Worm (Caenorhabditis elegans): Measurements from ENCODE around the gene abu-15.

Gene abu-15

ce11 chrV:5204127-5204526 lies 45.7 kb downstream of the abu-15 start, which contains the start of gene ttc-37:
Gene ttc-37, plus strand, starts transcription at chrV:5204475.
- peak; percentile 16 for TF ChIP-seq ceh-18 (tag; optimal IDR thresholded peaks at IDR 0.05)
- no peak for TF ChIP-seq unc-3 (GFP tag; conservative IDR thresholded peaks at IDR 0.05)
- no peak for TF ChIP-seq unc-3 (tag; optimal IDR thresholded peaks at IDR 0.05)
